Worm (Caenorhabditis elegans): ENCODE results near the gene C09G12.17.

C09G12.17 gene

DNA sequence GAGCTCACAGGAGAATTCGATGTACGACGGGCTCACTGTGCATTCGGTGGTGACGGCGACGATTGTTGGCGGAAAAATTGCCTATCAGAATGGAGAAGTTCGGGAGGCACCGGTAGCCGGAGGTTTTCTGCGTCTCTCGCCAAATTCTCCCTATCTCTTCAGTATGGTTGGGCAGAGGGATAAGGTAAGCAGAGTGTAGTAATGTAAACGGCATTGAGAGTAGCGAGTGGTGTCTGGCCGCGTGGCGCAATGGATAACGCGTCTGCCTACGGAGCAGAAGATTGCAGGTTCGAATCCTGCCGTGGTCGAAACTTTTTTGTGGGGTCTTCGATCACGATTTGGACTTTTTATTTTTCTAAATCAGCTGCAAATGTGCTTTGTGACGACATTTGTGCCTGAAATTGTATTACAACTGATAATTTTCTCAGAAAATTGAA lies 28.3 kb upstream of the C09G12.17 start:
- TF ChIP-seq flt-1 (GFP tag; IDR thresholded peaks at IDR 0.05) (peak; percentile 95), med-1 (GFP tag; optimal IDR thresholded peaks at IDR 0.05; ENCODE audit: insufficient read depth) (peak; percentile 47), tab-1 (GFP tag; IDR thresholded peaks at IDR 0.05) (peak; percentile 92), T22C8.4 (GFP tag; IDR thresholded peaks at IDR 0.05) (peak; percentile 81), klf-2 (GFP tag; conservative IDR thresholded peaks at IDR 0.05) (peak; percentile 75), cog-1 (tag; optimal IDR thresholded peaks at IDR 0.05) (peak; percentile 69), ztf-29 (GFP tag; IDR thresholded peaks at IDR 0.05) (peak; percentile 74), ztf-23 (GFP tag; IDR thresholded peaks at IDR 0.05) (peak; percentile 90), ref-1 (GFP tag; conservative IDR thresholded peaks at IDR 0.05) (peak; percentile 82)

ce11 chrIV:3523419-3523818 lies 27.2 kb upstream of the C09G12.17 start:
- TF ChIP-seq med-1 (GFP tag; optimal IDR thresholded peaks at IDR 0.05; ENCODE audit: insufficient read depth) = no peak

DNA sequence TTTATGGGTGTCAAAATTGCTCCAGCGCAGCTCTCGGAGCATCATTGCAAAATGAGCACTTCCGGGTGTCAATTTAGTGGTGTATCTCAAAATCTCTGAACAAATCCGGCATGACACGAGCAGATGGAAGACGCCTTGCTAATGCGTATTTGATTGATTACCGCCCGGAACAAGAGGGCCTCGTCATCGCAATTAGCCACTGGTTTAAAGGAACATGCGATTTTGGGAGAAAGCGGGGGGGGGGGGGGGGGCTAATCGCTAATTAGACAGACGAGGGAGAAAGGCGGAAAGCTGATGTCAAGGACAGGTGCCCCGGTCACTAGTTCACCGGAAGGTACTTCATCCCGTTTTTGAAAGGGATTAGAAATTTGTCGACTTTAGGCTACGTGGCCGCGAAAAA lies 25.5 kb upstream of the C09G12.17 start:
- TF ChIP-seq ref-1 (GFP tag; conservative IDR thresholded peaks at IDR 0.05) (no peak), ztf-29 (GFP tag; IDR thresholded peaks at IDR 0.05) (no peak), flt-1 (GFP tag; IDR thresholded peaks at IDR 0.05) (peak; percentile 41; the same call in 1 of the 2 replicates), med-1 (GFP tag; optimal IDR thresholded peaks at IDR 0.05; ENCODE audit: insufficient read depth) (no peak)

DNA sequence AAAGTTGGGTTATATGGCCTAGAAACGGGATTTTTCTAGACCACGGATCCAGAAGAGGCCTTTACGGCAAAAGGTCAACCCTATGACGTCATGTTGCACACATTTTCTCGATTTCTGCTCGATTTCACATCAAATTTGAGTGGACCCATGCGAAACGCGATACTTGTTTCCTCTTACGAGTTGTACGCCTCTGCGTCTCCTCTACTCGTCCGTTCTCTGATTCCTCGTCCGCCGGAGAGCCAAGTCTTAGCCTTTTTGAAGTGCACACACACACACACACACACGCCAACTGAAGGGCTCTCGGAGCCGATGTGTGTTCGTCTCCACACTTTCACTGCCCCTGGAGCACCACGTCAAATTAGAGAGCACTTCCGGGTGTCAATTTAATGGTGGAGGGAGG lies 24.7 kb upstream of the C09G12.17 start:
- peak; percentile 57 for TF ChIP-seq cog-1 (tag; optimal IDR thresholded peaks at IDR 0.05)
- TF ChIP-seq flt-1 (GFP tag; IDR thresholded peaks at IDR 0.05) = 0 out of 2 replicates have a peak, but pooled peaks have one; percentile 49
- TF ChIP-seq med-1 (GFP tag; optimal IDR thresholded peaks at IDR 0.05; ENCODE audit: insufficient read depth) = no peak
- no peak for TF ChIP-seq ref-1 (GFP tag; conservative IDR thresholded peaks at IDR 0.05)
- no peak for TF ChIP-seq klf-2 (GFP tag; conservative IDR thresholded peaks at IDR 0.05)
- no peak for TF ChIP-seq ztf-23 (GFP tag; IDR thresholded peaks at IDR 0.05)
- TF ChIP-seq tab-1 (GFP tag; IDR thresholded peaks at IDR 0.05) = no peak
- no peak for TF ChIP-seq ztf-29 (GFP tag; IDR thresholded peaks at IDR 0.05)

ce11 chrIV:3520374-3520773 lies 24.1 kb upstream of the C09G12.17 start:
- TF ChIP-seq T22C8.4 (GFP tag; IDR thresholded peaks at IDR 0.05) (no peak), flt-1 (GFP tag; IDR thresholded peaks at IDR 0.05) (no peak), ztf-29 (GFP tag; IDR thresholded peaks at IDR 0.05) (no peak), ref-1 (GFP tag; conservative IDR thresholded peaks at IDR 0.05) (no peak), ztf-23 (GFP tag; IDR thresholded peaks at IDR 0.05) (no peak), klf-2 (GFP tag; conservative IDR thresholded peaks at IDR 0.05) (no peak), tab-1 (GFP tag; IDR thresholded peaks at IDR 0.05) (no peak), med-1 (GFP tag; optimal IDR thresholded peaks at IDR 0.05; ENCODE audit: insufficient read depth) (no peak), cog-1 (tag; optimal IDR thresholded peaks at IDR 0.05) (no peak)

DNA sequence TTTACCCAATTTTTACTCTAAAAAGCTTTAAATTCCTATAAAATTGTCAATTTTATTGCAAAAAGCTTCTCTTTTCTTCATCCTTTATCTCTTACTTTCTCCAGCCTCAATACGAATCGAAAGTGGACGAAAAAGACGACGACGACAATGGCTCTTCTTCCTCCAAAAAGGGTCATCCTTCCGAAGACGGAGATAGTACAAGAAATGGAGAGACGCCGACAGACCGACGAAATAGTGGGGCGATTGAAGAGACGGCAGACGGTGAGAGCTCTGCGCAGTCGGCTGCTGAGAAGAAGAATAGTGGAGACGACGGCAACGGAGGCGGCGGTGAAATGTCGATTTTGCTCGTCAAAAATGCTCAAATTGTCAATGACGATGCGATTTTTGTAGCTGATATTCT lies 23.1 kb upstream of the C09G12.17 start:
- no peak for TF ChIP-seq klf-2 (GFP tag; conservative IDR thresholded peaks at IDR 0.05)
- no peak for TF ChIP-seq tab-1 (GFP tag; IDR thresholded peaks at IDR 0.05)
- TF ChIP-seq cog-1 (tag; optimal IDR thresholded peaks at IDR 0.05) = no peak
- TF ChIP-seq ref-1 (GFP tag; conservative IDR thresholded peaks at IDR 0.05) = no peak
- no peak for TF ChIP-seq T22C8.4 (GFP tag; IDR thresholded peaks at IDR 0.05)
- no peak for TF ChIP-seq ztf-29 (GFP tag; IDR thresholded peaks at IDR 0.05)
- no peak for TF ChIP-seq flt-1 (GFP tag; IDR thresholded peaks at IDR 0.05)
- TF ChIP-seq med-1 (GFP tag; optimal IDR thresholded peaks at IDR 0.05; ENCODE audit: insufficient read depth) = no peak
- TF ChIP-seq ztf-23 (GFP tag; IDR thresholded peaks at IDR 0.05) = no peak

DNA sequence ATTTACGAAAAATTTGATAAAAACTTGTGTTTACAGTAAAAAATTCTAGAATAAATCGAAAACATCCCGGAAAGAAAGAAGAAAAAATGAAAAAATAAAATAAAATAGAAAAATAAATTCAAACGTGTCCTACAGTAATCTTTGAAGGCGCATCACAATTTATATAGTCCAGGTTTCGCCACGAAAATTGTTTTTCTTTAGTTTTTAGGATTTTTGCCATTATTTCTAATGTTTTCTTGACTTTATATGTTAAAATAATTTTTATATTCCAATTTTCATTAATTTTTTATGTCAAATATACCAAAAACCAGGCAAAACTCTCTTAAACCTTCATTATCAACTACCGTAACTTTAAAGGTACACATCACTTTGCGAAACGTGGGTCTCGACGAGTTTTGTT lies 21.3 kb upstream of the C09G12.17 start:
- TF ChIP-seq cog-1 (tag; optimal IDR thresholded peaks at IDR 0.05) (no peak), tab-1 (GFP tag; IDR thresholded peaks at IDR 0.05) (no peak), flt-1 (GFP tag; IDR thresholded peaks at IDR 0.05) (no peak), klf-2 (GFP tag; conservative IDR thresholded peaks at IDR 0.05) (no peak), ztf-29 (GFP tag; IDR thresholded peaks at IDR 0.05) (no peak), T22C8.4 (GFP tag; IDR thresholded peaks at IDR 0.05) (no peak)

- TF ChIP-seq klf-2 (GFP tag; conservative IDR thresholded peaks at IDR 0.05) (no peak), ref-1 (GFP tag; conservative IDR thresholded peaks at IDR 0.05) (no peak), ztf-29 (GFP tag; IDR thresholded peaks at IDR 0.05) (no peak), tab-1 (GFP tag; IDR thresholded peaks at IDR 0.05) (no peak), ztf-23 (GFP tag; IDR thresholded peaks at IDR 0.05) (no peak), med-1 (GFP tag; optimal IDR thresholded peaks at IDR 0.05; ENCODE audit: insufficient read depth) (no peak), T22C8.4 (GFP tag; IDR thresholded peaks at IDR 0.05) (no peak), flt-1 (GFP tag; IDR thresholded peaks at IDR 0.05) (no peak)
Observed at ce11 chrIV:3516586-3516985, 20.3 kb upstream of the C09G12.17 start, which contains the start of gene unc-33. unc-33 (plus strand) TSS chrIV:3516886.

DNA sequence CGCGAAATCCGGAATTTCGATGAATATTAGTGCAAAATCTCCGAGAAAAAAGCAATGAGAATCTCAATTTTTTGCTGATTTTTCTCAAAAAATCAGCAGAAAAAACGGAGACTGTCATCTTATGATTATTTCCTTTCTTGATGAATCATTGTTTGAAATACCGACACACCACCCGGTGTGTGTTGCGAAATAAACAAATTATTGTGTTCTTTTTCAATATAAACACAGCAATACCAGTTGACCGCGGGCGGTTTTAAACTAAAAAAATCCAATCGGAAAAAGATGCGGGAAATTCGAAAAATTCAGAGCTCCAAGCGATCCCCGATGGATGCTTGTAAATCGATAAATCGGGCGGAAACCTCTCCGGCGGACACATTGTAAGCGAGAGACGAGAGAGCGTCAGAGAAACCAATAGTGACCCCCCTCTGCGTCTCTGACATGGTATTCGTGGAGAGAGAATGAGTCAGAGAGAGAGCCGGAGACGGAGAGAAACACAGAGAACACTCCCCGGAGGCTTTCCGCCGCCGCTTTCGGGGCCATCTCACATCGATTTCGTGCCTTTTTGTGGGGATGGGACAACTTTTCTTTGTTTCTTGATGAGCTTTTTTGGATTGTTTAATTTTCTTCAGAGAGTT lies 19.3 kb upstream of the C09G12.17 start:
- no peak for TF ChIP-seq tab-1 (GFP tag; IDR thresholded peaks at IDR 0.05)
- TF ChIP-seq klf-2 (GFP tag; conservative IDR thresholded peaks at IDR 0.05) = no peak
- TF ChIP-seq flt-1 (GFP tag; IDR thresholded peaks at IDR 0.05) = no peak
- TF ChIP-seq ztf-29 (GFP tag; IDR thresholded peaks at IDR 0.05) = peak; percentile 54; the same call in 1 of the 2 replicates
- TF ChIP-seq T22C8.4 (GFP tag; IDR thresholded peaks at IDR 0.05) = peak; percentile 89
- no peak for TF ChIP-seq ztf-23 (GFP tag; IDR thresholded peaks at IDR 0.05)
- TF ChIP-seq ref-1 (GFP tag; conservative IDR thresholded peaks at IDR 0.05) = no peak
- peak; percentile 22 for TF ChIP-seq cog-1 (tag; optimal IDR thresholded peaks at IDR 0.05)
- TF ChIP-seq med-1 (GFP tag; optimal IDR thresholded peaks at IDR 0.05; ENCODE audit: insufficient read depth) = no peak

- TF ChIP-seq flt-1 (GFP tag; IDR thresholded peaks at IDR 0.05) = no peak
- TF ChIP-seq ztf-29 (GFP tag; IDR thresholded peaks at IDR 0.05) = no peak
- no peak for TF ChIP-seq klf-2 (GFP tag; conservative IDR thresholded peaks at IDR 0.05)
- no peak for TF ChIP-seq ztf-23 (GFP tag; IDR thresholded peaks at IDR 0.05)
- no peak for TF ChIP-seq med-1 (GFP tag; optimal IDR thresholded peaks at IDR 0.05; ENCODE audit: insufficient read depth)
- no peak for TF ChIP-seq ref-1 (GFP tag; conservative IDR thresholded peaks at IDR 0.05)
Observed at ce11 chrIV:3514467-3514866, 18.2 kb upstream of the C09G12.17 start, which contains the start of gene tsg-101. tsg-101 (minus strand) TSS chrIV:3514567.

All from whole organism, midembryonic.